Worm (Caenorhabditis elegans) whole organism, L1 larva: ENCODE measurements around the gene T26E4.7.

Experiments used
- C34B4.2 ChIP-seq: sonication (generic microtip); optimal IDR thresholded peaks from 2 replicates; lab custom pipeline; 2017; ENCODE audit warnings: mild to moderate bottlenecking, missing genetic modification characterization, missing compliant biosample characterization
- blmp-1 ChIP-seq: fragments of 150-350 bp; optimal IDR thresholded peaks from 2 replicates; lab custom pipeline; 2014; ENCODE audit warnings: missing biosample characterization, missing genetic modification characterization
- egl-27 ChIP-seq, 2 experiments: fragments of 150-350 bp in 1 of 2; sonication (generic microtip); optimal IDR thresholded peaks; 3 replicates each; lab custom pipeline; 2017 to 2018; ENCODE audit warnings: missing biosample characterization in 2 of 2, missing genetic modification characterization in 2 of 2, missing genetic modification reagents in 2 of 2
- fkh-8 ChIP-seq: sonication (generic microtip); optimal IDR thresholded peaks from 2 replicates; lab custom pipeline; 2016; ENCODE audit warnings: mild to moderate bottlenecking, missing genetic modification characterization, missing compliant biosample characterization
- irx-1 ChIP-seq: sonication (generic microtip); optimal IDR thresholded peaks from 2 replicates; lab custom pipeline; 2016; ENCODE audit warnings: missing genetic modification characterization, missing compliant biosample characterization
- lin-39 ChIP-seq: fragments of 150-350 bp; optimal IDR thresholded peaks from 2 replicates; lab custom pipeline; 2014; ENCODE audit warnings: missing biosample characterization, missing genetic modification reagents, missing genetic modification characterization
- nhr-11 ChIP-seq: fragments of 150-350 bp; optimal IDR thresholded peaks from 2 replicates; lab custom pipeline; 2014; ENCODE audit warnings: missing biosample characterization, missing genetic modification characterization
- nhr-20 ChIP-seq: sonication (generic microtip); optimal IDR thresholded peaks from 2 replicates; lab custom pipeline; 2016; ENCODE audit warnings: mild to moderate bottlenecking, missing genetic modification characterization, missing compliant biosample characterization
- nhr-76 ChIP-seq: sonication (generic microtip); optimal IDR thresholded peaks from 2 replicates; lab custom pipeline; 2017; ENCODE audit warnings: missing biosample characterization, missing genetic modification characterization
- rnt-1 ChIP-seq: sonication (generic microtip); optimal IDR thresholded peaks from 2 replicates; lab custom pipeline; 2016; ENCODE audit warnings: mild to moderate bottlenecking, missing genetic modification characterization, moderate library complexity, missing compliant biosample characterization
- unc-62 ChIP-seq: fragments of 150-350 bp; optimal IDR thresholded peaks from 2 replicates; lab custom pipeline; 2014; ENCODE audit warnings: missing biosample characterization, missing genetic modification reagents, missing genetic modification characterization

DNA sequence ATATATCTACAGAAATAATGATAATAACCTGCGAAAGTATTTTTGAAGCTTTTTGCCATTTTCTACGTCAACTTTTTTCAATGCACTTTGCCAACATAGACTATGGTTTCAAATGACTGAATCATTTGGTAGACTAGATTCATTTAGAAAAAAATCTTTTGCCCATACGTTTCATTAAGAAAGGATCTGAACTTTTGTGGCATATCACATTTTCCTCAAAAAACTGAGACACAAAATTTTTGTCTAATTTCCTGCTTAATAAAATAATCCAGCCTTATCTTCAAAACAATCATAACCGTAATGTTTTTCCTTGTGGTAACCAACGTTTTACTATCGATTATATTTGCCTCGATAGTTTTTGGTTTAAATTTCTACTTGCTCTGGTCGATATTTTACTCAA, 32.7 kb downstream of the T26E4.7 start, which contains the start of gene srbc-51:
- TF ChIP-seq egl-27 (tag; optimal IDR thresholded peaks at IDR 0.05; lab: Kevin White, UChicago) (no peak), blmp-1 (tag; lab: Kevin White, UChicago) (no peak), unc-62 (no peak), irx-1 (tag; lab: Kevin White, UChicago) (no peak), nhr-20 (tag; lab: Kevin White, UChicago) (no peak), C34B4.2 (no peak), nhr-11 (tag; lab: Kevin White, UChicago) (no peak), fkh-8 (tag; lab: Kevin White, UChicago) (no peak), nhr-76 (tag; lab: Kevin White, UChicago) (no peak), lin-39 (tag; lab: Kevin White, UChicago) (no peak), rnt-1 (tag; lab: Kevin White, UChicago) (no peak)
